Worm (Caenorhabditis elegans): ENCODE data around the gene C39E9.12.

DNA sequence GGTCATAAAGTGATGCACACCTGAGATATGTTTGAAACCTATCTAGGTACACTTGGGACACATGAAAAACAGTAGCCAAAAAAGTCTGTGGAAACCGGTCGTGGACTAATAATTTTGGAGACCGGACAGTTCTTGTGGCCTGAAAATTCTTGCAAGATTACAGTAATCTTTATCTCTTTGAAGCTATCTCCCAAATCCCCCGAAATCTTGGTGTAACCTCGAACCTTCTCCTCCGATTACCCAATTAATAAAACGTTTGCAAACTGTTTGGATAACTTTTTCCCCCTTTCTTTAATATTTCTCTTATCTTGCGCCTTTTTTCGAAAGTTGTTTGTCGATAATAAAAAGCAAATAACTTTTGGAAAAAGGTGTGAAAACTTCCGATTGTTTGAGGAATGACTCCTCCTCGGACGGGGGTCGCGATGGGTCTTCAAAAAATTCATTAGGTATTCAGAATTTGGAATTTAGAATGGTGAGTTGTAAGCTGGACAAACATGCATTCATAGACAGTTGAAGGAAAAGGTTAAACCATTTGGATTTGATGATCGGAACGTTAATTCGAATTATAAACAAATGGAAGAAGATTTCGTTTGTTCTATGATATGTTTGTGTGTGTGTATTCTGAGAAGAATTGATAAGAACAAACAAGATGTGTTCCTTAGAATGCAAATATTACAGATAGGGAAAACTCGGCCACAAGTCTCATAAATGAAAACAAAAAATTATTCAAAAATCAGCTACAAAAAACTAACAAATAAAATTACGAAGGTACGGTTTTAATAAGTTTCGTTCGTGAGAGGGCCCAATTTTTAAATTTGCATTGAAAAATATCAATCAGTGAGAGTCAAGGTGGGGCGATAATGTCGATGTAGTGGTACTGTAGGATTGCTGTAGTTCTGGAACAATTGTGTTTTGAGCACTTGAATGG, 10.7 kb upstream of the C39E9.12 start:
- TF ChIP-seq him-1 (tag; optimal IDR thresholded peaks at IDR 0.05) = no peak
- TF ChIP-seq W03F9.2 (tag; optimal IDR thresholded peaks at IDR 0.05) = no peak

All from whole organism, L4/young adult.